Fruit fly (Drosophila melanogaster) whole organism, embryonic: Measurements from ENCODE around the gene CG34041.

ENCODE experiments used
- Bdp1 ChIP-seq: fragments of 200-800 bp; sonication (Bioruptor generic); optimal IDR thresholded peaks from 3 replicates; lab custom pipeline; 2016; ENCODE audit warnings: missing biosample characterization, missing genetic modification characterization
- Blimp-1 ChIP-seq: fragments of 200-800 bp; sonication (Bioruptor generic); optimal IDR thresholded peaks from 3 replicates; lab custom pipeline; 2018; ENCODE audit warnings: missing biosample characterization, missing genetic modification characterization, mild to moderate bottlenecking, moderate library complexity, missing genetic modification reagents
- CG10565 ChIP-seq: fragments of 200-800 bp; sonication (Bioruptor generic); optimal IDR thresholded peaks from 3 replicates; lab custom pipeline; 2016; ENCODE audit warnings: missing biosample characterization, mild to moderate bottlenecking, missing genetic modification characterization
- CG10959 ChIP-seq: fragments of 200-800 bp; sonication (Bioruptor generic); IDR thresholded peaks from 2 replicates; pipeline ENCODE4 v1.3.6; 2022; ENCODE audit warnings: missing biosample characterization, missing genetic modification characterization
- CG13287 ChIP-seq: fragments of 200-800 bp; sonication (Bioruptor generic); IDR thresholded peaks from 2 replicates; pipeline ENCODE4 v1.3.6; 2022; ENCODE audit warnings: missing biosample characterization, missing genetic modification characterization; ENCODE audit not compliant: partially characterized antibody
- CG13296 ChIP-seq: fragments of 200-800 bp; sonication (Bioruptor generic); optimal IDR thresholded peaks from 3 replicates; lab custom pipeline; 2018; ENCODE audit warnings: missing biosample characterization, mild to moderate bottlenecking, missing genetic modification characterization
- CG13894 ChIP-seq: fragments of 200-800 bp; sonication (Bioruptor generic); optimal IDR thresholded peaks from 3 replicates; lab custom pipeline; 2018; ENCODE audit warnings: missing biosample characterization, mild to moderate bottlenecking, missing genetic modification characterization, moderate library complexity
- CG14014 ChIP-seq: fragments of 200-800 bp; sonication (Bioruptor generic); IDR thresholded peaks from 2 replicates; pipeline ENCODE4 v1.3.6; 2022; ENCODE audit warnings: missing biosample characterization, missing genetic modification characterization
- CG16815 ChIP-seq: fragments of 200-800 bp; sonication (Bioruptor generic); optimal IDR thresholded peaks from 3 replicates; lab custom pipeline; 2017; ENCODE audit warnings: missing biosample characterization, mild to moderate bottlenecking, missing genetic modification characterization
- CG17186 ChIP-seq: fragments of 200-800 bp; sonication (Bioruptor generic); optimal IDR thresholded peaks from 3 replicates; lab custom pipeline; 2017; ENCODE audit warnings: missing biosample characterization, missing genetic modification reagents, missing genetic modification characterization
- CG17359 ChIP-seq: fragments of 200-800 bp; sonication (Bioruptor generic); optimal IDR thresholded peaks from 3 replicates; lab custom pipeline; 2018; ENCODE audit warnings: missing biosample characterization, mild to moderate bottlenecking, missing genetic modification characterization, moderate library complexity
- CG18011 ChIP-seq: fragments of 200-800 bp; sonication (Bioruptor generic); optimal IDR thresholded peaks from 2 replicates; lab custom pipeline; 2017; ENCODE audit warnings: missing biosample characterization, missing genetic modification characterization, mild to moderate bottlenecking, moderate library complexity, missing genotype
- CG2120 ChIP-seq: fragments of 200-800 bp; sonication (Bioruptor generic); optimal IDR thresholded peaks from 3 replicates; lab custom pipeline; 2016; ENCODE audit warnings: missing biosample characterization, missing genetic modification characterization
- CG33213 ChIP-seq: fragments of 200-800 bp; sonication (Bioruptor generic); optimal IDR thresholded peaks from 3 replicates; lab custom pipeline; 2016; ENCODE audit warnings: missing biosample characterization, missing genetic modification characterization
- CG3407 ChIP-seq: fragments of 200-800 bp; sonication (Bioruptor generic); optimal IDR thresholded peaks from 2 replicates; lab custom pipeline; 2018; ENCODE audit warnings: missing biosample characterization, mild to moderate bottlenecking, missing genetic modification characterization
- CG34422 ChIP-seq: fragments of 200-800 bp; sonication (Bioruptor generic); IDR thresholded peaks from 3 replicates; pipeline ENCODE4 v1.3.6; 2022; ENCODE audit warnings: missing biosample characterization, missing genetic modification characterization
- CG5180 ChIP-seq: fragments of 200-800 bp; sonication (Bioruptor generic); optimal IDR thresholded peaks from 3 replicates; lab custom pipeline; 2017; ENCODE audit warnings: missing biosample characterization, missing genetic modification characterization, mild to moderate bottlenecking, moderate library complexity, missing genetic modification reagents
- CG5953 ChIP-seq: fragments of 200-800 bp; sonication (Bioruptor generic); IDR thresholded peaks from 2 replicates; pipeline ENCODE4 v1.3.6; 2022; ENCODE audit warnings: missing biosample characterization, missing genetic modification characterization
- CG6813 ChIP-seq: fragments of 200-800 bp; sonication (Bioruptor generic); optimal IDR thresholded peaks from 2 replicates; lab custom pipeline; 2017; ENCODE audit warnings: missing biosample characterization, missing genetic modification characterization, mild to moderate bottlenecking, moderate library complexity, missing genetic modification reagents
- CG6854 ChIP-seq: fragments of 200-800 bp; sonication (Bioruptor generic); optimal IDR thresholded peaks from 3 replicates; lab custom pipeline; 2017; ENCODE audit warnings: missing biosample characterization, mild to moderate bottlenecking, missing genetic modification characterization
- CG7357 ChIP-seq: fragments of 200-800 bp; sonication (Bioruptor generic); IDR thresholded peaks from 3 replicates; pipeline ENCODE4 v1.3.6; 2022; ENCODE audit warnings: missing biosample characterization, missing genetic modification characterization
- CG7556 ChIP-seq: fragments of 200-800 bp; sonication (Bioruptor generic); optimal IDR thresholded peaks from 2 replicates; lab custom pipeline; 2017; ENCODE audit warnings: missing biosample characterization, mild to moderate bottlenecking, missing genetic modification characterization
- CG8290 ChIP-seq, 3 experiments: fragments of 200-800 bp; sonication (Bioruptor generic); optimal IDR thresholded peaks; 2 replicates each; lab custom pipeline; 2016 to 2019; ENCODE audit warnings: missing biosample characterization in 3 of 3, missing genetic modification characterization in 3 of 3, mild to moderate bottlenecking in 2 of 3, moderate library complexity in 1 of 3
- CG8388 ChIP-seq: fragments of 200-800 bp; sonication (Bioruptor generic); optimal IDR thresholded peaks from 2 replicates; lab custom pipeline; 2019; ENCODE audit warnings: missing biosample characterization, mild to moderate bottlenecking, missing genetic modification characterization, moderate library complexity
- D19A ChIP-seq: fragments of 200-800 bp; optimal IDR thresholded peaks from 3 replicates; lab custom pipeline; 2019; ENCODE audit warnings: missing biosample characterization, mild to moderate bottlenecking, missing genetic modification characterization, moderate library complexity
- D19B ChIP-seq: fragments of 200-800 bp; sonication (Bioruptor generic); optimal IDR thresholded peaks from 2 replicates; lab custom pipeline; 2017; ENCODE audit warnings: missing biosample characterization, mild to moderate bottlenecking, missing genetic modification characterization
- Doc3 ChIP-seq: fragments of 200-800 bp; sonication (Bioruptor generic); IDR thresholded peaks from 3 replicates; pipeline ENCODE4 v1.3.6; 2022; ENCODE audit warnings: missing biosample characterization, missing genetic modification characterization; ENCODE audit not compliant: partially characterized antibody
- Dp ChIP-seq: fragments of 200-800 bp; sonication (Bioruptor generic); optimal IDR thresholded peaks from 2 replicates; lab custom pipeline; 2018; ENCODE audit warnings: missing biosample characterization, mild to moderate bottlenecking, missing genetic modification characterization, moderate library complexity
- Lpt ChIP-seq: fragments of >200 bp; optimal IDR thresholded peaks from 2 replicates; lab custom pipeline; 2018; ENCODE audit warnings: missing biosample characterization, missing genetic modification characterization
- Poxn ChIP-seq: fragments of 200-800 bp; sonication (Bioruptor generic); IDR thresholded peaks from 2 replicates; pipeline ENCODE4 v1.3.6; 2022; ENCODE audit warnings: missing biosample characterization, missing genetic modification characterization
- Rfx ChIP-seq: fragments of 200-800 bp; sonication (Bioruptor generic); IDR thresholded peaks from 2 replicates; pipeline ENCODE4 v1.3.6; 2022; ENCODE audit warnings: missing biosample characterization, missing genetic modification characterization
- Scr ChIP-seq: fragments of 200-800 bp; sonication (Bioruptor generic); IDR thresholded peaks from 2 replicates; pipeline ENCODE4 v1.3.6; 2022; ENCODE audit warnings: missing biosample characterization, missing genetic modification characterization; ENCODE audit not compliant: partially characterized antibody
- amos ChIP-seq: fragments of 200-800 bp; sonication (Bioruptor generic); IDR thresholded peaks from 2 replicates; pipeline ENCODE4 v1.3.6; 2022; ENCODE audit warnings: missing biosample characterization, missing genetic modification characterization; ENCODE audit not compliant: partially characterized antibody
- bcd ChIP-seq: fragments of 200-800 bp; sonication (Bioruptor generic); optimal IDR thresholded peaks from 2 replicates; lab custom pipeline; 2017; ENCODE audit warnings: missing biosample characterization, mild to moderate bottlenecking, missing genetic modification characterization
- chn ChIP-seq: fragments of 200-800 bp; sonication (Bioruptor generic); optimal IDR thresholded peaks from 2 replicates; lab custom pipeline; 2016; ENCODE audit warnings: missing biosample characterization, missing genetic modification characterization
- gce ChIP-seq: fragments of 200-800 bp; sonication (Bioruptor generic); IDR thresholded peaks from 3 replicates; pipeline ENCODE4 v1.3.6; 2022; ENCODE audit warnings: missing biosample characterization, missing genetic modification characterization
- gt ChIP-seq: fragments of 200-800 bp; sonication (Bioruptor generic); IDR thresholded peaks from 2 replicates; pipeline ENCODE4 v1.3.6; 2022; ENCODE audit warnings: missing biosample characterization, missing genetic modification characterization
- insv ChIP-seq, 2 experiments: fragments of 200-800 bp; sonication (Bioruptor generic); optimal IDR thresholded peaks; 3 replicates each; lab custom pipeline; 2016 to 2018; ENCODE audit warnings: missing biosample characterization in 2 of 2, missing genetic modification characterization in 2 of 2
- kay ChIP-seq: fragments of 200-800 bp; sonication (Bioruptor generic); optimal IDR thresholded peaks from 2 replicates; lab custom pipeline; 2016; ENCODE audit warnings: missing biosample characterization, missing genetic modification characterization
- nau ChIP-seq: fragments of 200-800 bp; sonication (Bioruptor generic); optimal IDR thresholded peaks from 3 replicates; lab custom pipeline; 2017; ENCODE audit warnings: missing biosample characterization, mild to moderate bottlenecking, missing genetic modification characterization, missing genetic modification reagents
- run ChIP-seq: fragments of 200-800 bp; sonication (Bioruptor generic); optimal IDR thresholded peaks from 3 replicates; lab custom pipeline; 2018; ENCODE audit warnings: missing biosample characterization, mild to moderate bottlenecking, missing genetic modification characterization
- sd ChIP-seq: fragments of 200-800 bp; sonication (Bioruptor generic); optimal IDR thresholded peaks from 3 replicates; lab custom pipeline; 2018; ENCODE audit warnings: missing biosample characterization, mild to moderate bottlenecking, missing genetic modification characterization, moderate library complexity
- sens-2 ChIP-seq: fragments of 200-800 bp; sonication (Bioruptor generic); IDR thresholded peaks from 2 replicates; pipeline ENCODE4 v1.3.6; 2022; ENCODE audit warnings: missing biosample characterization, missing genetic modification characterization
- slou ChIP-seq: fragments of 200-800 bp; sonication (Bioruptor generic); optimal IDR thresholded peaks from 3 replicates; lab custom pipeline; 2016; ENCODE audit warnings: missing biosample characterization, missing genetic modification characterization
- stc ChIP-seq: fragments of 200-800 bp; sonication (Bioruptor generic); IDR thresholded peaks from 2 replicates; pipeline ENCODE4 v1.3.6; 2022; ENCODE audit warnings: missing biosample characterization, missing genetic modification characterization
- toy ChIP-seq: fragments of 200-800 bp; sonication (Bioruptor generic); IDR thresholded peaks from 2 replicates; pipeline ENCODE4 v1.3.6; 2022; ENCODE audit warnings: missing biosample characterization, missing genetic modification characterization
- wek ChIP-seq: fragments of 200-800 bp; sonication (Bioruptor generic); optimal IDR thresholded peaks from 3 replicates; lab custom pipeline; 2018; ENCODE audit warnings: missing biosample characterization, mild to moderate bottlenecking, missing genetic modification characterization, moderate library complexity

The CG34041 gene

DNA sequence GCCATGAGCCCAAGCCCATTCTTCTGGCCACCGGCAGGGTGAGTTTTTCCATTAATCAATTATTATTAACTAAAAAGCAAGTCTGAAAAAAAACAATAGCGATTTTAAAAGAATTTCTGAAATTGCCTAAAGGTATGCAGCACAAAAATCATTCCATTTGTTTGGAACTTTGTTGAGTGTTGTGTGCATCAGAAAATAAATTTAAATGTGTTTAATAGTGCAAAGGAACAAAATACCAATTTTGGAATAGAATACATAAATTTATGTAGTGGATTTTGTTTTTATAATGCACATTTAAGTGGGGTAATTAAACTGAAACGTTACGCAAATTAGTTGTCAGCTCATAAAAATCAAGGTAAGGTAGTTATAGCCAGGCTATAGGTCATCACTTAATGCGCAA is 43.6 kb upstream of the CG34041 start:
- TF ChIP-seq CG18011 (GFP tag; lab: Kevin White, UChicago) = peak; percentile 91
- no peak for TF ChIP-seq kay (GFP tag; lab: Kevin White, UChicago)

DNA sequence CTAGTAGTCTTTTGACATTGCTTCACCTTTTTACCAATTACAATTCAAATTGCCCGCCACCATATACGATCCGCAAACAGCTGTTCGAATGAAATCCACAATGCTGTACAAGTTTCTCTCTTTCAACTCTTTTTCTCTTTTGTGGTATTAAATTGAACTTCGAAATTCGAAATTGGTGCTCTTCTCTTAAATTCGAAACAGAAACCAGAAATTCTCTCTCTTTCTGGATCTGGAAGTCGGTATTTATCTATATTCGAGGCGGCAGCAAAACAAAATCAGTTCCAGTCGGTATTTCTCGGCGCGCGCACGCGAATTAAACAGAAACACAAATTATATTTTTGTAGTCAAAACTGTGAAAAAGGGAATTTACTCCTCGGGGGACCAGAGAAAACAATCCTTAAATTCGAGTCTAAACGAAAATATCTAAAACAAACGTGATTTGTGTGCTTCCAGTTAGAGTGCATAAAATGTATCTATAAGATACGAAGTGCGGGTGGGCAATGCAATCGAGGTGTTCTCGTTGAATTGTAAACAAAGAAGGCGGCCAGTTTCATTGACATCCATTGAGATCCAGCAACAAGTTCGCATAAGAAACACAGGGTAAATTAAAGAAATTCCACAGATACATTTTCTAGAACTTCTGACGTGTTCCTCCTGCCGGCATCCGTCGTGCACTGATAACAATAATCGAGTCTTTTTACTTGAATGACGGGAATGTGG is 41.9 kb upstream of the CG34041 start, which contains the start of gene PH4alphaEFB:
TSS of gene PH4alphaEFB (plus strand) at position 276 of the 720 bp plus-strand sequence.
- TF ChIP-seq Bdp1 (GFP tag; lab: Kevin White, UChicago) (no peak), CG6854 (GFP tag; lab: Kevin White, UChicago) (no peak), bcd (GFP tag; lab: Kevin White, UChicago) (no peak), CG14014 (no peak), insv (GFP tag; optimal IDR thresholded peaks at IDR 0.05; lab: Kevin White, UChicago) (peak in 1 of 2 experiments; percentile 51), stc (GFP tag; lab: Robert Waterston, UW) (no peak), gce (GFP tag; lab: Robert Waterston, UW) (no peak), D19B (GFP tag; lab: Kevin White, UChicago) (no peak), slou (GFP tag; lab: Kevin White, UChicago) (no peak), CG10565 (GFP tag; lab: Kevin White, UChicago) (no peak), CG13287 (GFP tag; lab: Robert Waterston, UW) (peak; percentile 45), CG2120 (GFP tag; lab: Kevin White, UChicago) (no peak), Doc3 (no peak), Poxn (GFP tag; lab: Robert Waterston, UW) (no peak), CG13296 (GFP tag; lab: Kevin White, UChicago) (peak; percentile 6), CG8290 (GFP tag; optimal IDR thresholded peaks at IDR 0.05; lab: Kevin White, UChicago) (no peak), CG8290 (tag; optimal IDR thresholded peaks at IDR 0.05; lab: Kevin White, UChicago) (no peak), CG16815 (no peak), Scr (GFP tag; lab: Robert Waterston, UW) (no peak), gt (no peak), sd (tag; lab: Kevin White, UChicago) (peak; percentile 57), run (tag; lab: Kevin White, UChicago) (no peak), sens-2 (GFP tag; lab: Robert Waterston, UW) (peak; percentile 33; the same call in 1 of the 2 replicates), CG17186 (GFP tag; lab: Kevin White, UChicago) (no peak), CG3407 (GFP tag; lab: Kevin White, UChicago) (no peak), CG17359 (tag; lab: Kevin White, UChicago) (no peak), chn (no peak), CG5180 (no peak), CG7357 (GFP tag; lab: Robert Waterston, UW) (no peak), CG7556 (no peak), CG34422 (peak; percentile 56; the same call in 2 of the 3 replicates), toy (GFP tag; lab: Robert Waterston, UW) (no peak), CG5953 (GFP tag; lab: Robert Waterston, UW) (0 out of 2 replicates have a peak, but pooled peaks have one; percentile 15), D19A (tag; lab: Kevin White, UChicago) (peak; percentile 43), Blimp-1 (no peak), Lpt (GFP tag; lab: Kevin White, UChicago) (no peak), CG6813 (GFP tag; lab: Kevin White, UChicago) (no peak), wek (GFP tag; lab: Kevin White, UChicago) (peak; percentile 3), amos (GFP tag; lab: Robert Waterston, UW) (no peak), Rfx (GFP tag; lab: Robert Waterston, UW) (no peak), CG8388 (GFP tag; lab: Kevin White, UChicago) (no peak), CG10959 (GFP tag; lab: Robert Waterston, UW) (no peak), CG33213 (GFP tag; lab: Kevin White, UChicago) (no peak), Dp (GFP tag; lab: Kevin White, UChicago) (peak; percentile 85), nau (GFP tag; lab: Kevin White, UChicago) (peak; percentile 34), CG13894 (tag; lab: Kevin White, UChicago) (no peak)
